Fruit fly (Drosophila melanogaster) whole organism, adult: ENCODE measurements around the gene eIF2Balpha.
"Not testable (repeated sequence)": the region's sequence is repeated elsewhere in the genome, so short reads cannot be mapped to it uniquely, and the experiment has no call there.

Source experiments
- CG11617 ChIP-seq: fragments of 200-800 bp; sonication (Bioruptor generic); optimal IDR thresholded peaks from 2 replicates; lab custom pipeline; 2017; ENCODE audit warnings: mild to moderate bottlenecking, missing biosample characterization, missing genetic modification reagents, missing genetic modification characterization
- CG12768 ChIP-seq: fragments of 200-800 bp; sonication (Bioruptor generic); optimal IDR thresholded peaks from 2 replicates; lab custom pipeline; 2017; ENCODE audit warnings: missing biosample characterization, missing genetic modification characterization, mild to moderate bottlenecking, moderate library complexity, missing genetic modification reagents
- CG14711 ChIP-seq: fragments of 200-800 bp; sonication (Bioruptor generic); optimal IDR thresholded peaks from 2 replicates; lab custom pipeline; 2018; ENCODE audit warnings: missing biosample characterization, mild to moderate bottlenecking, missing genetic modification characterization, moderate library complexity
- CG1620 ChIP-seq: fragments of 200-800 bp; sonication (Bioruptor generic); optimal IDR thresholded peaks from 2 replicates; lab custom pipeline; 2016; ENCODE audit warnings: missing biosample characterization, missing genetic modification characterization
- CG33017 ChIP-seq: fragments of 200-800 bp; sonication (Bioruptor generic); optimal IDR thresholded peaks from 2 replicates; lab custom pipeline; 2018; ENCODE audit warnings: missing biosample characterization, mild to moderate bottlenecking, missing genetic modification characterization, moderate library complexity
- CG5204 ChIP-seq: fragments of 200-800 bp; sonication (Bioruptor generic); optimal IDR thresholded peaks from 2 replicates; lab custom pipeline; 2016; ENCODE audit warnings: missing biosample characterization, missing genetic modification characterization
- CG7045 ChIP-seq: fragments of 200-800 bp; sonication (Bioruptor generic); optimal IDR thresholded peaks from 2 replicates; lab custom pipeline; 2017; ENCODE audit warnings: missing biosample characterization, mild to moderate bottlenecking, missing genetic modification characterization
- CG7101 ChIP-seq: fragments of 200-800 bp; sonication (Bioruptor generic); optimal IDR thresholded peaks from 2 replicates; lab custom pipeline; 2018; ENCODE audit warnings: missing biosample characterization, mild to moderate bottlenecking, missing genetic modification characterization, moderate library complexity
- Clk ChIP-seq: fragments of 200-800 bp; sonication (Bioruptor generic); optimal IDR thresholded peaks from 2 replicates; lab custom pipeline; 2017; ENCODE audit warnings: missing biosample characterization, missing genetic modification characterization
- Crg-1 ChIP-seq: fragments of 200-800 bp; sonication (Bioruptor generic); optimal IDR thresholded peaks from 2 replicates; lab custom pipeline; 2016; ENCODE audit warnings: missing biosample characterization, missing genetic modification characterization
- Hr96 ChIP-seq: fragments of 200-800 bp; sonication (Bioruptor generic); optimal IDR thresholded peaks from 2 replicates; lab custom pipeline; 2016; ENCODE audit warnings: missing biosample characterization, missing genetic modification characterization
- Mnt ChIP-seq: fragments of 200-800 bp; sonication (Bioruptor generic); optimal IDR thresholded peaks from 2 replicates; lab custom pipeline; 2016; ENCODE audit warnings: missing biosample characterization, mild to moderate bottlenecking, missing genetic modification characterization
- bab1 ChIP-seq: fragments of 200-800 bp; sonication (Bioruptor generic); optimal IDR thresholded peaks from 3 replicates; lab custom pipeline; 2019; ENCODE audit warnings: missing biosample characterization, mild to moderate bottlenecking, missing genetic modification characterization, moderate library complexity
- cic ChIP-seq: fragments of 200-800 bp; sonication (Bioruptor generic); optimal IDR thresholded peaks from 2 replicates; lab custom pipeline; 2017; ENCODE audit warnings: missing biosample characterization, mild to moderate bottlenecking, missing genetic modification characterization, moderate library complexity
- cnc ChIP-seq, 2 experiments: fragments of >200 bp; optimal IDR thresholded peaks; 2 replicates each; lab custom pipeline; 2017
- kay ChIP-seq: fragments of 200-800 bp; sonication (Bioruptor generic); peaks from one replicate; lab custom pipeline; 2016; ENCODE audit warnings: missing biosample characterization, missing genetic modification characterization, borderline replicate concordance
- ovo ChIP-seq: fragments of 200-800 bp; sonication (Bioruptor generic); optimal IDR thresholded peaks from 2 replicates; lab custom pipeline; 2016; ENCODE audit warnings: missing biosample characterization, missing genetic modification characterization
- pad ChIP-seq: fragments of 200-800 bp; sonication (Bioruptor generic); optimal IDR thresholded peaks from 3 replicates; lab custom pipeline; 2017; ENCODE audit warnings: missing biosample characterization, missing genetic modification characterization, mild to moderate bottlenecking, moderate library complexity, missing genetic modification reagents
- tj ChIP-seq: fragments of 200-800 bp; sonication (Bioruptor generic); optimal IDR thresholded peaks from 3 replicates; lab custom pipeline; 2017; ENCODE audit warnings: missing biosample characterization, mild to moderate bottlenecking, missing genetic modification characterization, moderate library complexity
- toe ChIP-seq: fragments of 200-800 bp; sonication (Bioruptor generic); optimal IDR thresholded peaks from 2 replicates; lab custom pipeline; 2016; ENCODE audit warnings: missing biosample characterization, missing genetic modification characterization

Gene eIF2Balpha

DNA sequence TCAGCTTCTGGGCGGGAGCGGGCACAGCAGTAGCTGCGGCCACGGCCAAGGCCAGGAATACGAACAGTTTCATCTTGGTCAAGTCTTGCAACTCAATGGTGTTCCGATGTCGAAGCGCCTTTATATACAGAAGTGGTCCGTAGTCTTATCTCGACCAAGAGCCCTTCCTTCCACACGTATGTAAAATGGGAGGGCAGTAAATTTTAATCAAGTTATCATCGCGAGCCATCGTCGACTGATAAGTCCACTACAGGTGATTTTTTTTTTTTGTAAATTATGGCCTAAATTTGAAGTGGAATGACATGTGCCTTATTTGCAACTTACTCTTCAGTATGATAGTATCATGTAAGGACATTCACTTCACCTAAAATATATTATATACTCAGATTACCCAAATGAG lies 11.2 kb downstream of the eIF2Balpha start, which contains the start of gene Jon99Cii:
Jon99Cii (minus strand) TSS at position 101 of the 400 bp plus-strand sequence.
- not testable (repeated sequence) for TF ChIP-seq CG33017 (tag; lab: Kevin White, UChicago); CG1620 (GFP tag; lab: Kevin White, UChicago); tj (GFP tag; lab: Kevin White, UChicago)

DNA sequence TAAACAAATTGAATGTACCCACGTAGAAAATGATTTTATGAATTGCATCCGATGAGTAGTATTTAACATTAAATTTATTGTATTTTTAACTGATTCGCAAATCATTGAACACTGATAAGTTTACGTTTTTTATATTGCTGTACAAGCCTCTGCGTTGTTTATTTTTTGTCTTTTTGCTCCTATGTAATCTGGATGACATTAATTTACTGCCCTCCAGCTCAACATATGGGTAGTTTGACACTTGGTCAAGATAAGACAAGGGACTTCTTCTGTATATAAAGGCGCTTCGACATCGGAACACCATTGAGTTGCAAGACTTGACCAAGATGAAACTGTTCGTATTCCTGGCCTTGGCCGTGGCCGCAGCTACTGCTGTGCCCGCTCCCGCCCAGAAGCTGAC lies 13.8 kb downstream of the eIF2Balpha start, which contains the start of gene Jon99Ciii:
Jon99Ciii (plus strand) TSS at position 301 of the 400 bp plus-strand sequence.
- not testable (repeated sequence) for TF ChIP-seq kay; CG1620 (GFP tag; lab: Kevin White, UChicago); CG12768

- TF ChIP-seq kay (no peak), CG12768 (no peak), CG14711 (no peak), CG1620 (GFP tag; lab: Kevin White, UChicago) (no peak), toe (GFP tag; lab: Kevin White, UChicago) (no peak), cic (no peak), cnc (optimal IDR thresholded peaks at IDR 0.05; lab: Kevin White, UChicago) (no peak), Crg-1 (GFP tag; lab: Kevin White, UChicago) (no peak)
Measured at dm6 chr3R:29920189-29920588, 15.5 kb downstream of the eIF2Balpha start, which contains the start of gene trp. Gene trp (minus strand): TSS chr3R:29920289.

dm6 chr3R:29914246-29914645 lies 21.4 kb downstream of the eIF2Balpha start, which contains the start of gene Capa:
Gene Capa (minus strand): TSS chr3R:29914346.
- no peak for TF ChIP-seq CG7045 (GFP tag; lab: Kevin White, UChicago)

DNA sequence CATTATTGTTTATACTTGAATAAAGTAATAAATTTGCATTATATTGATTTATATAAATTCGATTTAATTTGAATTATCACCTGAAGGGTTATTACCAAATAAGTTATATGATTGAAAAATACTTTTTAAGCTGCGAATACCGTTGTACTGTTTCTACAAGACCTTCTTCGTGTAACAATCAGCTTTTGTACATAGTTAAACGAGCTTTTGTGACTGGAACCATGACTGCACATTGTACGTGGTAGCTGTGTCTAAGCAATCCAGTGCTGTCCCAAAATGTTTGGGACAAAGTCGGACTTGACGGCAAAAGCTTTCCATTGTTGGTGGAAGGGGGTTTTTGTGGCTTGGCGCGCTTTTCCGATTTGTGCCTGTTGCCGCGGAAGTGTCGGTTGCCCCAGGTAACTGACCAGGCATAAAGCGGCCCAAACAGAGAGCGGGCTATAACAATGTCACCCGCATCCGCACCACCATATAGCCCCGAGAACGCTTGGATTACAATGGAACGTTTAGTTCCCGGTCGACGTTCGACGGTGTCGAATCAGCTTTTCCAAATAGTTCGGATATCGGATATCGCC lies 28.0 kb downstream of the eIF2Balpha start, which contains the start of gene CG31036:
CG31036 (plus strand) TSS at position 507 of the 575 bp plus-strand sequence.
- no peak for TF ChIP-seq cnc (optimal IDR thresholded peaks at IDR 0.05; lab: Kevin White, UChicago)
- TF ChIP-seq CG1620 (GFP tag; lab: Kevin White, UChicago) = no peak
- no peak for TF ChIP-seq bab1
- TF ChIP-seq CG33017 (tag; lab: Kevin White, UChicago) = no peak
- no peak for TF ChIP-seq CG7101
- no peak for TF ChIP-seq Hr96 (GFP tag; lab: Kevin White, UChicago)
- no peak for TF ChIP-seq pad (GFP tag; lab: Kevin White, UChicago)
- no peak for TF ChIP-seq CG7045 (GFP tag; lab: Kevin White, UChicago)
- no peak for TF ChIP-seq CG12768

DNA sequence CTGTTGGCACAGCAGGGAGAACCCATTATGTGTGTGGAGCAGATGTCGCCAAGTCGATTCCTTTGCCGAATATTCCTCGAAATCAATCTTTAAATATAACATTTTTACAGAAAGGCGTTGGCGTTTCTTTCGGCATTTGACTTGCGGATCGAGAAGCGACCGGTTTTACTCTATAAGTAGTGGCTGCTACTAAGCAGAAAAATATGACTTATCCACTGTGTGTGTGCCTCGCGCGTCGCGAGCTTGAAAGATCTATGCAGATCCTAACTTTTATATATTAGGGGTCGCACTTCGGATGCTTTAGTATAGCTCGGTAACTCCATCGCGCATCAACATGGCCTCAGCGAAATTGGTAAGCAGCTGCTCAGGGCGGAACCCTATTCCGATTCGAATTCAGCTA lies 30.5 kb downstream of the eIF2Balpha start, which contains the start of gene CG15515:
CG15515 (plus strand) TSS at position 301 of the 400 bp plus-strand sequence.
- no peak for TF ChIP-seq pad (GFP tag; lab: Kevin White, UChicago)
- no peak for TF ChIP-seq CG7045 (GFP tag; lab: Kevin White, UChicago)

DNA sequence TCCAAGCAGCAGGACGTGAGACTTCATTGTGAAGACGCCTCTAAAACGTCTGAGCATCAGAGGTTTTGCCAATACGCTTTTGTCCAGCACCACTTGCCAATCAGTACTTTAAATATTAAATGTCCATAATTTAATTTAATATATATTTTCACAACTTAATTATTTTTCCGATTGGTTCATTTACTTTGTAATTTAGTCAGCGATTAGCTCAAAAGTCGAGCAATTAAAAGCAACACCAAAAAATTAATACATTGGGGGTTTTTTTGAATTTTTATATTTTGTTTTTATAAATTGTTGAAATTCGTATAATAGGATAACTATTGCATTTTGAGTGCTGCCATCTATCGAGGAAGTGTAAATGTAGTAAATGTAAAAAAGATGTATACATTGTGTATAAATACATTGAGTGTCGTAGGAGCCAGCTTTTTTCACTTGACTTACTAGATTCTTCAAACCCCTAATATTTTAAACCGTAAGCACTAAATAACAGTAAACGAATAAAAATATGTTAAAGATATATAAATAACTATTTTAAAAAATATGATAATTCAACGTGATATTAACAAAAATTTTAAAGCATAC lies 31.8 kb downstream of the eIF2Balpha start, which contains the start of gene CG15517:
CG15517 (minus strand) TSS at position 51 of the 582 bp plus-strand sequence.
- TF ChIP-seq CG12768 (no peak), bab1 (peak; percentile 30)

DNA sequence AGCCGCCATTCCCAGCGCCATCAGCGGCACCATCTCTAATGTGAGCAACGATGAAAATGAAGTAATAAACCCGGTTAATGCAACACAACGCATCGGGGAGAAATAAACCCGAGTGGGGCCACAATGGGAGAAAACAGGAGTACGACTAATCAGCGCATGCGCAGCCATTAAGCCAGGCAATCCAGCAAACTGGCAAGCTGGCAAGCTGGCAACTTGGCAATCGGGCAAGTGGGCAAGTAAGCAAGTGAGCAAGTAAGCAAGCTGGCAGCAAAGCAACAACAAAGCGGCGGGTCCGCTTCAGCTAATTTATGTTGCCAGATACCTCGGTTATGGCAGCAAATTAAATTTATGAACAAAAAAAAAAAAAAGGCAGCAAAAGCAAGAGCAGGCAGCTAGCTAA lies 36.1 kb downstream of the eIF2Balpha start:
- no peak for TF ChIP-seq tj (GFP tag; lab: Kevin White, UChicago)
- no peak for TF ChIP-seq CG14711
- no peak for TF ChIP-seq Hr96 (GFP tag; lab: Kevin White, UChicago)
- no peak for TF ChIP-seq kay
- no peak for TF ChIP-seq pad (GFP tag; lab: Kevin White, UChicago)
- no peak for TF ChIP-seq toe (GFP tag; lab: Kevin White, UChicago)
- TF ChIP-seq cnc (optimal IDR thresholded peaks at IDR 0.05; lab: Kevin White, UChicago) = no peak
- TF ChIP-seq cic = no peak
- TF ChIP-seq bab1 = no peak
- no peak for TF ChIP-seq Crg-1 (GFP tag; lab: Kevin White, UChicago)
- TF ChIP-seq CG7101 = no peak
- TF ChIP-seq CG12768 = no peak
- no peak for TF ChIP-seq CG11617 (GFP tag; lab: Kevin White, UChicago)
- no peak for TF ChIP-seq CG5204 (GFP tag; lab: Kevin White, UChicago)
- no peak for TF ChIP-seq CG7045 (GFP tag; lab: Kevin White, UChicago)
- no peak for TF ChIP-seq Clk (GFP tag; lab: Kevin White, UChicago)
- no peak for TF ChIP-seq ovo (GFP tag; lab: Kevin White, UChicago)
- TF ChIP-seq CG1620 (GFP tag; lab: Kevin White, UChicago) = no peak
- TF ChIP-seq Mnt (GFP tag; lab: Kevin White, UChicago) = no peak
